Worm (Caenorhabditis elegans): Measurements from ENCODE around the gene ech-4.

ech-4 gene

DNA sequence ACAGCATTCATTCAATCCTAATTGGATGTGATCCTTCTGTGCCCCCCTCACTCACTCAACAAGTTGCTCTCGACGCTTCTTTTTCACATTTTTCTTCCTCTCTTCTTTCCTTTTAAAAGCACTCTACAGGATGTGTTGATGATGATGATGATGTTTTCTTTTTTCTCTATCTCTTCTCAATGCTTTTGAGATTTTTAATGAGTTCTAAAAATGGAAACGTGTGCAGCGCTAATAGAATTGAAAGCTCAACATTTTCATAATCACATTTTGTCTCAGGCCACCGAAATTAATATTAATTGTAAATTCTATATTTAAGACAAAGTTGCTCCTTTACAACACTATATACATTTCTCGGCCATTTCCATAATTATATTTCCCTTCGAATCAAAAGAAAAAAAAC is 20.6 kb upstream of the ech-4 start (continued):
- TF ChIP-seq lin-14 (GFP tag; optimal IDR thresholded peaks at IDR 0.05) (peak; percentile 82), snu-23 (GFP tag; optimal IDR thresholded peaks at IDR 0.05) (no peak), hpl-2 (GFP tag; optimal IDR thresholded peaks at IDR 0.05) (no peak), ceh-63 (GFP tag; optimal IDR thresholded peaks at IDR 0.05) (no peak), pax-3 (tag; optimal IDR thresholded peaks at IDR 0.05) (no peak), zag-1 (tag; optimal IDR thresholded peaks at IDR 0.05) (no peak), skn-1 (tag; optimal IDR thresholded peaks at IDR 0.05) (no peak)

DNA sequence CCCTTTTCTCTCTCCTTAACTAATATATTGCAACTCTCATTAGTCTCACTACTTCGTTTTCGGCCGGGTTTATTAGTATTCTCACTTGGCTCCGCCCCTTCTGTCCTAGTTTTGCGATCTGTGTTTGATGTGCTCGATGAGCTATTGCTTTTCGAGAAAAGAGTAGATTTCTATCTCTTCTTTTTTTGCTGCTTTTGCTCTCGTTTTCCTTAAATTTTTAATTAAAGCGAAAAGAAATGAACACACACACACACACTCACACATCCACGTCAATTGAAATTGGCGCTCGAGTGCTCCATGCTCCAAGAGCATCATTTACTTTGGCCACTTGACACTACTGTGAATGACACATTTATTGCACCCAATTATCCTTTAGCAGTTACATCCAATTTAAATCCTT is 16.4 kb upstream of the ech-4 start:
- TF ChIP-seq nhr-71 (tag; optimal IDR thresholded peaks at IDR 0.05), result peak; percentile 24
- TF ChIP-seq egl-13 (tag; optimal IDR thresholded peaks at IDR 0.05), result peak; percentile 33
- no peak for TF ChIP-seq efl-3 (GFP tag; optimal IDR thresholded peaks at IDR 0.05)
- peak; percentile 62 for TF ChIP-seq lin-14 (GFP tag; optimal IDR thresholded peaks at IDR 0.05)
- no peak for TF ChIP-seq pag-3 (tag; optimal IDR thresholded peaks at IDR 0.05; ENCODE audit: borderline replicate concordance, insufficient read depth)
- no peak for TF ChIP-seq nhr-90 (tag; optimal IDR thresholded peaks at IDR 0.05; ENCODE audit: poor library complexity)
- no peak for TF ChIP-seq C04F5.9 (tag; optimal IDR thresholded peaks at IDR 0.05)
- TF ChIP-seq dsc-1 (tag; optimal IDR thresholded peaks at IDR 0.05), result peak; percentile 9
- peak in 1 of 2 experiments; percentile 15 for TF ChIP-seq lsy-2 (tag; optimal IDR thresholded peaks at IDR 0.05)
- no peak for TF ChIP-seq nhr-28 (tag; optimal IDR thresholded peaks at IDR 0.05)
- no peak for TF ChIP-seq elt-2 (tag; optimal IDR thresholded peaks at IDR 0.05)
- TF ChIP-seq hlh-17 (GFP tag; optimal IDR thresholded peaks at IDR 0.05; ENCODE audit: borderline replicate concordance), result no peak

ce11 chrII:10804907-10805306 is 15.9 kb upstream of the ech-4 start:
- no peak for TF ChIP-seq ceh-63 (GFP tag; optimal IDR thresholded peaks at IDR 0.05)
- no peak for TF ChIP-seq hlh-17 (GFP tag; optimal IDR thresholded peaks at IDR 0.05; ENCODE audit: borderline replicate concordance)
- no peak for TF ChIP-seq ces-1 (GFP tag; optimal IDR thresholded peaks at IDR 0.05)
- TF ChIP-seq nhr-85 (tag), result peak; percentile 18
- no peak for TF ChIP-seq pag-3 (tag; optimal IDR thresholded peaks at IDR 0.05; ENCODE audit: borderline replicate concordance, insufficient read depth)
- no peak for TF ChIP-seq efl-1 (optimal IDR thresholded peaks at IDR 0.05)
- peak in 1 of 2 experiments; percentile 55 for TF ChIP-seq efl-1 (GFP tag; optimal IDR thresholded peaks at IDR 0.05 in 1 of 2)
- TF ChIP-seq grh-1 (GFP tag; IDR thresholded peaks at IDR 0.05), result no peak
- TF ChIP-seq ztf-4 (tag; optimal IDR thresholded peaks at IDR 0.05), result no peak

- no peak for TF ChIP-seq snu-23 (GFP tag; optimal IDR thresholded peaks at IDR 0.05)
- TF ChIP-seq tbx-2 (tag; optimal IDR thresholded peaks at IDR 0.05), result no peak
- no peak for TF ChIP-seq nhr-12 (tag; optimal IDR thresholded peaks at IDR 0.05)
- TF ChIP-seq ceh-88 (GFP tag; IDR thresholded peaks at IDR 0.05), result no peak
- TF ChIP-seq unc-86 (tag; optimal IDR thresholded peaks at IDR 0.05), result no peak
- TF ChIP-seq hlh-4 (tag; optimal IDR thresholded peaks at IDR 0.05), result no peak
- no peak for TF ChIP-seq tlp-1 (tag; optimal IDR thresholded peaks at IDR 0.05)
- no peak for TF ChIP-seq mef-2 (tag; optimal IDR thresholded peaks at IDR 0.05)
- no peak for TF ChIP-seq lir-3 (tag; optimal IDR thresholded peaks at IDR 0.05; ENCODE audit: poor library complexity)
- TF ChIP-seq lin-35 (GFP tag; optimal IDR thresholded peaks at IDR 0.05), result no peak
- TF ChIP-seq ceh-63 (GFP tag; optimal IDR thresholded peaks at IDR 0.05), result no peak
- TF ChIP-seq nhr-19 (GFP tag; conservative IDR thresholded peaks at IDR 0.05), result no peak
- no peak for TF ChIP-seq zag-1 (tag; optimal IDR thresholded peaks at IDR 0.05)
- no peak for TF ChIP-seq snpc-4 (tag; optimal IDR thresholded peaks at IDR 0.05)
- no peak for TF ChIP-seq isw-1 (GFP tag; IDR thresholded peaks at IDR 0.05)
- TF ChIP-seq jun-1 (tag; optimal IDR thresholded peaks at IDR 0.05), result no peak
- no peak for TF ChIP-seq unc-130 (tag; optimal IDR thresholded peaks at IDR 0.05)
- no peak for TF ChIP-seq aha-1 (tag; optimal IDR thresholded peaks at IDR 0.05)
These were observed 15.4 kb upstream of the ech-4 start, which contains the start of gene ceh-62 for ce11 chrII:10805437-10805836. ceh-62 (plus strand) TSS chrII:10805737.
